Fruit fly (Drosophila melanogaster): ENCODE results near the gene CG14312.

The CG14312 gene

DNA sequence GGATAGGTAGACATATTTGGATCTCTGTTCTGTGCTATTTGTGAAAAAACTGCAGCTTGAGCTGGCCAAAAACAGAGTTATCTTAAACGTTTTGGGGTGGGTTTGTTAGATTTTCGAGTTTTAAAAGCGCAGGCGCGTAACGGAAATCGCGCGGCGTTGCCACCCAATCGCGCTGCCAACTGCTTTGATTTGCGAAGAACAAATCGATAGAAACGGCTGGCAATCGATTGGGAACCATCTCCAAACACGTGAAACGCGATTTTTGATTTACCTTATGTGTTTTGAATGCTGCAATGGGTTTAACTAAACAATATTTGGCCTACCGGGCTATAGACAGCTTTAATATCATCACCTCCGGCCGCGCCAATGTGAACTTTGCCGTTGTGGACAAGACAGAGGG, at the start of gene CG14312, which contains the start of gene CG8064 (continued):
- TF ChIP-seq CG9609 (GFP tag; optimal IDR thresholded peaks at IDR 0.05): no peak
- TF ChIP-seq chinmo (GFP tag; IDR thresholded peaks at IDR 0.05; ENCODE audit: partially characterized antibody): 0 out of 4 replicates have a peak, but pooled peaks have one; percentile 21
- no peak for TF ChIP-seq CG31224 (GFP tag; IDR thresholded peaks at IDR 0.05)
- TF ChIP-seq CG11093 (GFP tag; IDR thresholded peaks at IDR 0.05): no peak
- no peak for TF ChIP-seq cato (GFP tag; optimal IDR thresholded peaks at IDR 0.05; ENCODE audit: borderline replicate concordance)
- 0 out of 3 replicates have a peak, but pooled peaks have one; percentile 15 for TF ChIP-seq zfh1 (GFP tag; IDR thresholded peaks at IDR 0.05)
- TF ChIP-seq sisA (GFP tag; IDR thresholded peaks at IDR 0.05): no peak
- peak; percentile 65 for TF ChIP-seq hbn (GFP tag; IDR thresholded peaks at IDR 0.05; ENCODE audit: partially characterized antibody)
- TF ChIP-seq jumu (GFP tag; optimal IDR thresholded peaks at IDR 0.05): no peak
- TF ChIP-seq wor (GFP tag; IDR thresholded peaks at IDR 0.05): no peak
- TF ChIP-seq CoRest (tag; optimal IDR thresholded peaks at IDR 0.05): no peak
- no peak for TF ChIP-seq insv (GFP tag; optimal IDR thresholded peaks at IDR 0.05)
- TF ChIP-seq CG3281 (GFP tag; optimal IDR thresholded peaks at IDR 0.05): no peak
- TF ChIP-seq CG6854 (GFP tag; optimal IDR thresholded peaks at IDR 0.05): no peak
- TF ChIP-seq fru (optimal IDR thresholded peaks at IDR 0.05): no peak
- TF ChIP-seq ac (GFP tag; optimal IDR thresholded peaks at IDR 0.05): no peak
- no peak for TF ChIP-seq CG6254 (GFP tag; optimal IDR thresholded peaks at IDR 0.05)
- no peak for TF ChIP-seq dysf (GFP tag; IDR thresholded peaks at IDR 0.05)
- TF ChIP-seq sr (GFP tag; IDR thresholded peaks at IDR 0.05): no peak
- no peak for TF ChIP-seq Fer3 (tag; optimal IDR thresholded peaks at IDR 0.05)
- TF ChIP-seq trem (tag; optimal IDR thresholded peaks at IDR 0.05): peak; percentile 99
- no peak for TF ChIP-seq CG7786 (GFP tag; optimal IDR thresholded peaks at IDR 0.05)
- no peak for TF ChIP-seq H2.0 (GFP tag; IDR thresholded peaks at IDR 0.05)
- TF ChIP-seq Hmx (GFP tag; optimal IDR thresholded peaks at IDR 0.05): no peak
- TF ChIP-seq Sox100B (GFP tag; optimal IDR thresholded peaks at IDR 0.05): no peak
- peak; percentile 88 for TF ChIP-seq E2f2 (GFP tag; IDR thresholded peaks at IDR 0.05)
- TF ChIP-seq CG2120 (GFP tag; optimal IDR thresholded peaks at IDR 0.05): peak; percentile 5
- no peak for TF ChIP-seq CG3407 (GFP tag; optimal IDR thresholded peaks at IDR 0.05)
- no peak for TF ChIP-seq CG10979 (tag; optimal IDR thresholded peaks at IDR 0.05)
- TF ChIP-seq CG2889 (GFP tag; IDR thresholded peaks at IDR 0.05): no peak
- TF ChIP-seq Dfd (GFP tag; optimal IDR thresholded peaks at IDR 0.05): no peak
- TF ChIP-seq az2 (GFP tag; optimal IDR thresholded peaks at IDR 0.05): no peak
- no peak for TF ChIP-seq CG7372 (GFP tag; IDR thresholded peaks at IDR 0.05)
- TF ChIP-seq yki (optimal IDR thresholded peaks at IDR 0.05): no peak
- peak; percentile 33 for TF ChIP-seq CG33213 (GFP tag; optimal IDR thresholded peaks at IDR 0.05)
- TF ChIP-seq CG6765 (GFP tag; optimal IDR thresholded peaks at IDR 0.05): no peak
- TF ChIP-seq CG4617 (GFP tag; optimal IDR thresholded peaks at IDR 0.05; ENCODE audit: borderline replicate concordance): peak; percentile 37
- TF ChIP-seq CG3065 (GFP tag; optimal IDR thresholded peaks at IDR 0.05): no peak
- no peak for TF ChIP-seq CG10543 (GFP tag; optimal IDR thresholded peaks at IDR 0.05)
- no peak for TF ChIP-seq CG18764 (GFP tag; optimal IDR thresholded peaks at IDR 0.05)
- TF ChIP-seq pho (GFP tag; optimal IDR thresholded peaks at IDR 0.05): no peak
- TF ChIP-seq CG5245 (GFP tag; optimal IDR thresholded peaks at IDR 0.05): no peak
- TF ChIP-seq Max (GFP tag; optimal IDR thresholded peaks at IDR 0.05): peak; percentile 81
- peak; percentile 29 for TF ChIP-seq CHES-1-like (GFP tag; optimal IDR thresholded peaks at IDR 0.05)
- TF ChIP-seq CG10147 (GFP tag; optimal IDR thresholded peaks at IDR 0.05): no peak
- TF ChIP-seq ash1 (GFP tag; optimal IDR thresholded peaks at IDR 0.05): no peak
- peak; percentile 10 for TF ChIP-seq gro (GFP tag; optimal IDR thresholded peaks at IDR 0.05)
- no peak for TF ChIP-seq Sry-β (GFP tag; optimal IDR thresholded peaks at IDR 0.05)
- TF ChIP-seq Mes4 (GFP tag; optimal IDR thresholded peaks at IDR 0.05): no peak
- TF ChIP-seq CTCF (GFP tag; optimal IDR thresholded peaks at IDR 0.05): no peak
- TF ChIP-seq CG14860 (GFP tag; IDR thresholded peaks at IDR 0.05; ENCODE audit: partially characterized antibody): 0 out of 3 replicates have a peak, but pooled peaks have one; percentile 10
- TF ChIP-seq CG11085 (GFP tag; IDR thresholded peaks at IDR 0.05): no peak
- TF ChIP-seq odd (GFP tag; optimal IDR thresholded peaks at IDR 0.05): no peak
- no peak for TF ChIP-seq stc (GFP tag; IDR thresholded peaks at IDR 0.05)
